Worm (Caenorhabditis elegans) whole organism, mixed stage, embryonic: ENCODE measurements around the gene Y43F8B.9.

Source experiments
- ceh-43 ChIP-seq: fragments of 200-800 bp; sonication (Bioruptor generic); optimal IDR thresholded peaks from 2 replicates; lab custom pipeline; 2018; ENCODE audit warnings: mild to moderate bottlenecking, missing genetic modification characterization, moderate library complexity, missing compliant biosample characterization
- ces-1 ChIP-seq: fragments of 150-350 bp; optimal IDR thresholded peaks from 2 replicates; lab custom pipeline; 2014; ENCODE audit warnings: missing biosample characterization, missing genetic modification reagents, missing genetic modification characterization
- cnd-1 ChIP-seq: fragments of 200-800 bp; sonication (Bioruptor generic); optimal IDR thresholded peaks from 2 replicates; lab custom pipeline; 2018; ENCODE audit warnings: mild to moderate bottlenecking, missing genetic modification characterization, missing compliant biosample characterization
- nhr-12 ChIP-seq: fragments of 150-350 bp; optimal IDR thresholded peaks from 2 replicates; lab custom pipeline; 2014; ENCODE audit warnings: missing biosample characterization, missing genetic modification characterization
- nhr-2 ChIP-seq: fragments of 150-350 bp; optimal IDR thresholded peaks from 2 replicates; lab custom pipeline; 2014; ENCODE audit warnings: missing biosample characterization, missing genetic modification characterization
- nhr-237 ChIP-seq: fragments of 150-350 bp; optimal IDR thresholded peaks from 2 replicates; lab custom pipeline; 2014; ENCODE audit warnings: missing biosample characterization, missing genetic modification characterization
- nhr-28 ChIP-seq: fragments of 150-350 bp; optimal IDR thresholded peaks from 2 replicates; lab custom pipeline; 2014; ENCODE audit warnings: missing biosample characterization, missing genetic modification characterization
- nhr-76 ChIP-seq: sonication (generic microtip); optimal IDR thresholded peaks from 2 replicates; lab custom pipeline; 2017; ENCODE audit warnings: missing biosample characterization, missing genetic modification characterization
- snpc-4 ChIP-seq: fragments of 150-350 bp; optimal IDR thresholded peaks from 2 replicates; lab custom pipeline; 2014; ENCODE audit warnings: missing biosample characterization, missing genetic modification characterization
- unc-62 ChIP-seq: fragments of 150-350 bp; optimal IDR thresholded peaks from 2 replicates; lab custom pipeline; 2014; ENCODE audit warnings: missing biosample characterization, missing genetic modification reagents, missing genetic modification characterization
- ztf-11 ChIP-seq: fragments of 150-350 bp; optimal IDR thresholded peaks from 2 replicates; lab custom pipeline; 2014; ENCODE audit warnings: missing biosample characterization, missing genetic modification characterization

DNA sequence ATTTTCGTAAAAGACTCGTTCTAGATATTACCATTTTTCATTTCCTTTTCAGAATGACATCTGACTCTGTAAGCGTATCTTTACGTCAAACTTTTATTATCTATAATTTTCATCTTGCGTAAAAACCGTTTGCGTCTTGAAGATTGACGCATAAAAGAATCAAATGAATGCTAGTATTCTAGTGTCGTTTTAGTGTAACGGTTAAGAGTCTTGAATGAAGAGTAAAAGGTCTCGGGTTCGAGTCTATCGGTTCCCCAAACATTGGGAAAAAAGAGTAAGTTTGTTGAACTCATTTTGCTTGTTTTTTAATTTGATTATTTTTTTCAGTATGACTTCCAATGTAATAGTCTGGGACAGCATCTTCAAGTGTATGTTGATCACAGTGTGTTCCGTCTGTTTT lies 6.6 kb downstream of the Y43F8B.9 start, which contains the start of gene Y43F8B.17:
- TF ChIP-seq snpc-4 (tag; lab: Kevin White, UChicago) (no peak), nhr-76 (tag; lab: Kevin White, UChicago) (no peak), unc-62 (GFP tag; lab: Kevin White, UChicago) (no peak), ceh-43 (GFP tag; lab: Kevin White, UChicago) (no peak), nhr-237 (tag; lab: Kevin White, UChicago) (no peak), nhr-28 (tag; lab: Kevin White, UChicago) (no peak), ztf-11 (no peak), ces-1 (GFP tag; lab: Kevin White, UChicago) (no peak), cnd-1 (tag; lab: Kevin White, UChicago) (no peak), nhr-2 (tag; lab: Kevin White, UChicago) (no peak), nhr-12 (tag; lab: Kevin White, UChicago) (no peak)
